Fruit fly (Drosophila melanogaster): ENCODE results near the gene Syx7.

Gene Syx7

DNA sequence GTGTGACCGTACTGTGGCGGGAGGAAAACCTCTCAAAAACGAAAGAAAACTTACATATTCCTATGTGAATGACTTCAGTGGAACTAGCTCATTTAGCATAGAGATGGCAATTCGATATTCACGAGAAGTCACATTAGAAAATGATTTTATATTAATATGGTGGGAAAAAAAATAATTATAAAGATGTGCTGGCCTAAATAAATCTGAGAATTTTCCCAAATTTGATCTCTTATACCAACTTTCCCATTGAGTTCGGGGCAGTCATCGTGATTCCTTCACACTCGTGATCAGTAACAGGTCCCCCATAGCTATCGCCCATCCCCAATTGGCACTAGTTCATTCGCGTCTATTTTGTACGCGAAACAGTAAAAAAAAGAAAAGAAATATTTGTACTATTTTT, 12.5 kb upstream of the Syx7 start, which contains the start of the genes barc and Aef1 (continued):
- TF ChIP-seq CG2202 (tag; optimal IDR thresholded peaks at IDR 0.05) (peak; percentile 63), h (optimal IDR thresholded peaks at IDR 0.05) (no peak), Fer1 (GFP tag; optimal IDR thresholded peaks at IDR 0.05) (peak; percentile 72), bcd (GFP tag; optimal IDR thresholded peaks at IDR 0.05) (peak; percentile 89), hkb (optimal IDR thresholded peaks at IDR 0.05) (no peak), hkb (GFP tag; IDR thresholded peaks at IDR 0.05) (peak; percentile 74), cwo (GFP tag; optimal IDR thresholded peaks at IDR 0.05) (peak; percentile 47), ken (GFP tag; IDR thresholded peaks at IDR 0.05) (peak; percentile 80), HLHmδ (GFP tag; optimal IDR thresholded peaks at IDR 0.05) (no peak), exex (tag; optimal IDR thresholded peaks at IDR 0.05) (peak; percentile 37), Gug (GFP tag; IDR thresholded peaks at IDR 0.05) (peak; percentile 94), CG12391 (tag; optimal IDR thresholded peaks at IDR 0.05) (peak; percentile 90), NC2α (GFP tag; optimal IDR thresholded peaks at IDR 0.05) (peak; percentile 53), MESR4 (GFP tag; optimal IDR thresholded peaks at IDR 0.05) (no peak), CG7839 (tag; optimal IDR thresholded peaks at IDR 0.05) (peak; percentile 88), CG8281 (tag; optimal IDR thresholded peaks at IDR 0.05) (peak; percentile 32), unc-4 (GFP tag; IDR thresholded peaks at IDR 0.05; ENCODE audit: partially characterized antibody) (peak; percentile 80), CG17829 (tag; optimal IDR thresholded peaks at IDR 0.05) (peak; percentile 81), CG15011 (GFP tag; optimal IDR thresholded peaks at IDR 0.05) (peak; percentile 59), TFAM (GFP tag; optimal IDR thresholded peaks at IDR 0.05) (peak; percentile 3), Pdp1 (GFP tag; optimal IDR thresholded peaks at IDR 0.05) (peak; percentile 82 to 89), gcm (GFP tag; optimal IDR thresholded peaks at IDR 0.05) (no peak), CG12659 (GFP tag; optimal IDR thresholded peaks at IDR 0.05) (peak; percentile 89), CG1792 (GFP tag; optimal IDR thresholded peaks at IDR 0.05) (peak; percentile 63), CG34422 (GFP tag; IDR thresholded peaks at IDR 0.05) (peak; percentile 88), CG10565 (GFP tag; optimal IDR thresholded peaks at IDR 0.05) (peak; percentile 46), CG12744 (GFP tag; optimal IDR thresholded peaks at IDR 0.05) (peak; percentile 62), CoRest (tag; optimal IDR thresholded peaks at IDR 0.05) (peak; percentile 93), schlank (tag; optimal IDR thresholded peaks at IDR 0.05) (peak; percentile 66), CG13894 (tag; optimal IDR thresholded peaks at IDR 0.05) (peak; percentile 81), CG11695 (GFP tag; IDR thresholded peaks at IDR 0.05) (peak; percentile 69; the same call in 2 of the 3 replicates), CG6175 (GFP tag; IDR thresholded peaks at IDR 0.05) (peak; percentile 71), Bgb (GFP tag; IDR thresholded peaks at IDR 0.05; ENCODE audit: partially characterized antibody) (peak; percentile 82), rib (GFP tag; IDR thresholded peaks at IDR 0.05) (peak; percentile 75), CG14050 (GFP tag; IDR thresholded peaks at IDR 0.05) (peak; percentile 75), CG5245 (GFP tag; optimal IDR thresholded peaks at IDR 0.05) (peak; percentile 66), Eip74EF (GFP tag; optimal IDR thresholded peaks at IDR 0.05) (no peak), CG12236 (GFP tag; optimal IDR thresholded peaks at IDR 0.05) (peak; percentile 60), lov (optimal IDR thresholded peaks at IDR 0.05) (no peak), lov (GFP tag; IDR thresholded peaks at IDR 0.05) (no peak), CG15073 (GFP tag; optimal IDR thresholded peaks at IDR 0.05) (peak; percentile 59), chinmo (GFP tag; IDR thresholded peaks at IDR 0.05; ENCODE audit: partially characterized antibody) (no peak), Sox102F (GFP tag; optimal IDR thresholded peaks at IDR 0.05) (peak; percentile 81), Hmr (GFP tag; optimal IDR thresholded peaks at IDR 0.05) (peak; percentile 87), CG12071 (GFP tag; optimal IDR thresholded peaks at IDR 0.05) (no peak), CG17328 (GFP tag; IDR thresholded peaks at IDR 0.05) (peak; percentile 77), eyg (GFP tag; optimal IDR thresholded peaks at IDR 0.05) (peak; percentile 54), Awh (GFP tag; IDR thresholded peaks at IDR 0.05) (peak; percentile 75), CG9727 (GFP tag; optimal IDR thresholded peaks at IDR 0.05) (peak; percentile 83), ewg (GFP tag; optimal IDR thresholded peaks at IDR 0.05) (peak; percentile 74), CG12942 (GFP tag; optimal IDR thresholded peaks at IDR 0.05) (peak; percentile 90)
